Fruit fly (Drosophila melanogaster) whole organism, embryonic: ENCODE measurements around the gene Polr2D.

Source experiments
- Awh ChIP-seq: fragments of 200-800 bp; sonication (Bioruptor generic); IDR thresholded peaks from 2 replicates; pipeline ENCODE4, ENCODE4 v1.3.6; 2022; ENCODE audit warnings: missing biosample characterization, missing genetic modification characterization
- Bgb ChIP-seq: fragments of 200-800 bp; sonication (Bioruptor generic); IDR thresholded peaks from 2 replicates; pipeline ENCODE4 v1.3.6; 2022; ENCODE audit warnings: missing biosample characterization, missing genetic modification characterization; ENCODE audit not compliant: partially characterized antibody
- CG10959 ChIP-seq: fragments of 200-800 bp; sonication (Bioruptor generic); IDR thresholded peaks from 2 replicates; pipeline ENCODE4 v1.3.6; 2022; ENCODE audit warnings: missing biosample characterization, missing genetic modification characterization
- CG12071 ChIP-seq: fragments of 200-800 bp; sonication (Bioruptor generic); optimal IDR thresholded peaks from 3 replicates; lab custom pipeline; 2018; ENCODE audit warnings: missing biosample characterization, mild to moderate bottlenecking, missing genetic modification characterization
- CG12104 ChIP-seq: fragments of 200-800 bp; sonication (Bioruptor generic); optimal IDR thresholded peaks from 3 replicates; lab custom pipeline; 2016; ENCODE audit warnings: missing biosample characterization, missing genetic modification characterization
- CG13287 ChIP-seq: fragments of 200-800 bp; sonication (Bioruptor generic); IDR thresholded peaks from 2 replicates; pipeline ENCODE4 v1.3.6; 2022; ENCODE audit warnings: missing biosample characterization, missing genetic modification characterization; ENCODE audit not compliant: partially characterized antibody
- CG13296 ChIP-seq: fragments of 200-800 bp; sonication (Bioruptor generic); optimal IDR thresholded peaks from 3 replicates; lab custom pipeline; 2018; ENCODE audit warnings: missing biosample characterization, mild to moderate bottlenecking, missing genetic modification characterization
- CG1647 ChIP-seq: fragments of 200-800 bp; sonication (Bioruptor generic); optimal IDR thresholded peaks from 3 replicates; lab custom pipeline; 2016; ENCODE audit warnings: missing biosample characterization, missing genetic modification characterization
- CG30403 ChIP-seq: fragments of 200-800 bp; sonication (Bioruptor generic); optimal IDR thresholded peaks from 3 replicates; lab custom pipeline; 2016; ENCODE audit warnings: missing biosample characterization, missing genetic modification characterization
- CG32532 ChIP-seq: fragments of 200-800 bp; sonication (Bioruptor generic); IDR thresholded peaks from 2 replicates; pipeline ENCODE4 v1.3.6; 2022; ENCODE audit warnings: missing biosample characterization, missing genetic modification characterization
- CG33213 ChIP-seq: fragments of 200-800 bp; sonication (Bioruptor generic); optimal IDR thresholded peaks from 3 replicates; lab custom pipeline; 2016; ENCODE audit warnings: missing biosample characterization, missing genetic modification characterization
- CG34376 ChIP-seq: fragments of 200-800 bp; sonication (Bioruptor generic); optimal IDR thresholded peaks from 2 replicates; lab custom pipeline; 2018; ENCODE audit warnings: missing biosample characterization, mild to moderate bottlenecking, missing genetic modification characterization
- CG4360 ChIP-seq: fragments of 200-800 bp; sonication (Bioruptor generic); IDR thresholded peaks from 2 replicates; pipeline ENCODE4 v1.3.6; 2022; ENCODE audit warnings: missing biosample characterization, missing genetic modification characterization
- CG43689 ChIP-seq: fragments of 200-800 bp; sonication (Bioruptor generic); IDR thresholded peaks from 2 replicates; pipeline ENCODE4 v1.3.6; 2022; ENCODE audit warnings: missing biosample characterization, missing genetic modification characterization
- CG4404 ChIP-seq: fragments of 200-800 bp; sonication (Bioruptor generic); IDR thresholded peaks from 2 replicates; pipeline ENCODE4 v1.3.6; 2022; ENCODE audit warnings: missing biosample characterization, missing genetic modification characterization
- CG4617 ChIP-seq: fragments of 200-800 bp; sonication (Bioruptor generic); optimal IDR thresholded peaks from 3 replicates; lab custom pipeline; 2016; ENCODE audit warnings: missing biosample characterization, missing genetic modification characterization, borderline replicate concordance
- CG6765 ChIP-seq: fragments of 200-800 bp; sonication (Bioruptor generic); optimal IDR thresholded peaks from 3 replicates; lab custom pipeline; 2017; ENCODE audit warnings: missing biosample characterization, mild to moderate bottlenecking, missing genetic modification characterization
- CHES-1-like ChIP-seq: fragments of 200-800 bp; sonication (Bioruptor generic); optimal IDR thresholded peaks from 2 replicates; lab custom pipeline; 2016; ENCODE audit warnings: missing biosample characterization, missing genetic modification characterization
- CoRest ChIP-seq: fragments of 200-800 bp; sonication (Bioruptor generic); optimal IDR thresholded peaks from 3 replicates; lab custom pipeline; 2018; ENCODE audit warnings: missing biosample characterization, mild to moderate bottlenecking, missing genetic modification characterization, moderate library complexity
- D ChIP-seq, 2 experiments: fragments of 200-800 bp in 1 of 2; fragments of >200 bp in 1 of 2; sonication (Bioruptor generic) in 1 of 2; optimal IDR thresholded peaks; 2 replicates in 1 of 2; 3 replicates in 1 of 2; lab custom pipeline; 2017; ENCODE audit warnings: mild to moderate bottlenecking in 1 of 2, missing biosample characterization in 1 of 2, missing genetic modification characterization in 1 of 2, missing genetic modification reagents in 1 of 2
- Doc2 ChIP-seq: fragments of 200-800 bp; sonication (Bioruptor generic); IDR thresholded peaks from 2 replicates; pipeline ENCODE4 v1.3.6; 2022; ENCODE audit warnings: missing biosample characterization, missing genetic modification characterization
- E2f1 ChIP-seq: fragments of 200-800 bp; sonication (Bioruptor generic); IDR thresholded peaks from 2 replicates; pipeline ENCODE4 v1.3.6; 2022; ENCODE audit warnings: missing biosample characterization, missing genetic modification characterization
- Fer1 ChIP-seq: fragments of 200-800 bp; sonication (Bioruptor generic); optimal IDR thresholded peaks from 2 replicates; lab custom pipeline; 2017; ENCODE audit warnings: missing biosample characterization, mild to moderate bottlenecking, missing genetic modification characterization
- Gug ChIP-seq: fragments of 200-800 bp; sonication (Bioruptor generic); IDR thresholded peaks from 4 replicates; pipeline ENCODE4 v1.3.6; 2022; ENCODE audit warnings: missing biosample characterization, missing genetic modification characterization
- Max ChIP-seq: fragments of 200-800 bp; sonication (Bioruptor generic); optimal IDR thresholded peaks from 2 replicates; lab custom pipeline; 2016; ENCODE audit warnings: missing biosample characterization, mild to moderate bottlenecking, missing genetic modification characterization
- Nf-YA ChIP-seq: fragments of 200-800 bp; sonication (Bioruptor generic); IDR thresholded peaks from 2 replicates; pipeline ENCODE4 v1.3.6; 2022; ENCODE audit warnings: missing biosample characterization, missing genetic modification characterization
- Sin3A ChIP-seq: fragments of >200 bp; optimal IDR thresholded peaks from 2 replicates; lab custom pipeline; 2018
- Six4 ChIP-seq: fragments of 200-800 bp; sonication (Bioruptor generic); optimal IDR thresholded peaks from 2 replicates; lab custom pipeline; 2016; ENCODE audit warnings: missing biosample characterization, missing genetic modification characterization
- Xrp1 ChIP-seq: fragments of 200-800 bp; sonication (Bioruptor generic); IDR thresholded peaks from 2 replicates; pipeline ENCODE4 v1.3.6; 2022; ENCODE audit warnings: missing biosample characterization, missing genetic modification characterization
- abd-A ChIP-seq: fragments of 200-800 bp; sonication (Bioruptor generic); optimal IDR thresholded peaks from 3 replicates; lab custom pipeline; 2019; ENCODE audit warnings: missing biosample characterization, mild to moderate bottlenecking, missing genetic modification characterization, moderate library complexity
- cad ChIP-seq: fragments of >200 bp; optimal IDR thresholded peaks from 2 replicates; lab custom pipeline; 2017; ENCODE audit warnings: missing biosample characterization, missing genetic modification characterization
- cato ChIP-seq: fragments of 200-800 bp; sonication (Bioruptor generic); optimal IDR thresholded peaks from 2 replicates; lab custom pipeline; 2016; ENCODE audit warnings: missing biosample characterization, missing genetic modification characterization, borderline replicate concordance
- chif ChIP-seq, 2 experiments: fragments of 200-800 bp; sonication (Bioruptor generic); optimal IDR thresholded peaks; 3 replicates each; lab custom pipeline; 2016; ENCODE audit warnings: missing biosample characterization in 2 of 2, missing genetic modification characterization in 2 of 2
- chm ChIP-seq: fragments of 200-800 bp; sonication (Bioruptor generic); IDR thresholded peaks from 2 replicates; pipeline ENCODE4 v1.3.6; 2022; ENCODE audit warnings: missing biosample characterization, missing genetic modification characterization
- da ChIP-seq: fragments of 200-800 bp; sonication (Bioruptor generic); optimal IDR thresholded peaks from 2 replicates; lab custom pipeline; 2016; ENCODE audit warnings: missing biosample characterization, missing genetic modification characterization
- exex ChIP-seq: fragments of 200-800 bp; sonication (Bioruptor generic); optimal IDR thresholded peaks from 4 replicates; lab custom pipeline; 2018; ENCODE audit warnings: missing biosample characterization, mild to moderate bottlenecking, missing genetic modification characterization, moderate library complexity
- ftz-f1 ChIP-seq: fragments of 200-800 bp; sonication (Bioruptor generic); optimal IDR thresholded peaks from 2 replicates; lab custom pipeline; 2016; ENCODE audit warnings: missing biosample characterization, missing genetic modification characterization
- jing ChIP-seq: fragments of 200-800 bp; sonication (Bioruptor generic); optimal IDR thresholded peaks from 2 replicates; lab custom pipeline; 2018; ENCODE audit warnings: missing biosample characterization, mild to moderate bottlenecking, missing genetic modification characterization
- klu ChIP-seq: fragments of 200-800 bp; sonication (Bioruptor generic); IDR thresholded peaks from 2 replicates; pipeline ENCODE4 v1.3.6; 2022; ENCODE audit warnings: missing biosample characterization, missing genetic modification characterization
- lab ChIP-seq: fragments of 200-800 bp; sonication (Bioruptor generic); optimal IDR thresholded peaks from 3 replicates; lab custom pipeline; 2017; ENCODE audit warnings: missing biosample characterization, missing genetic modification characterization, mild to moderate bottlenecking, moderate library complexity, missing genetic modification reagents
- phol ChIP-seq: fragments of 200-800 bp; sonication (Bioruptor generic); optimal IDR thresholded peaks from 3 replicates; lab custom pipeline; 2018; ENCODE audit warnings: missing biosample characterization, mild to moderate bottlenecking, missing genetic modification characterization, moderate library complexity
- pzg ChIP-seq: fragments of 200-800 bp; sonication (Bioruptor generic); optimal IDR thresholded peaks from 3 replicates; lab custom pipeline; 2018; ENCODE audit warnings: missing biosample characterization, mild to moderate bottlenecking, missing genetic modification characterization, moderate library complexity
- sim ChIP-seq: fragments of 200-800 bp; sonication (Bioruptor generic); IDR thresholded peaks from 2 replicates; pipeline ENCODE4 v1.3.6; 2022; ENCODE audit warnings: missing biosample characterization, missing genetic modification characterization
- sima ChIP-seq: fragments of 200-800 bp; sonication (Bioruptor generic); optimal IDR thresholded peaks from 2 replicates; lab custom pipeline; 2016; ENCODE audit warnings: missing biosample characterization, missing genetic modification characterization
- so ChIP-seq: fragments of 200-800 bp; sonication (Bioruptor generic); IDR thresholded peaks from 3 replicates; pipeline ENCODE4 v1.3.6; 2022; ENCODE audit warnings: missing biosample characterization, missing genetic modification characterization
- tin ChIP-seq: fragments of 200-800 bp; sonication (Bioruptor generic); optimal IDR thresholded peaks from 3 replicates; lab custom pipeline; 2016; ENCODE audit warnings: missing biosample characterization, missing genetic modification characterization
- trh ChIP-seq: fragments of 200-800 bp; sonication (Bioruptor generic); optimal IDR thresholded peaks from 2 replicates; lab custom pipeline; 2016; ENCODE audit warnings: missing biosample characterization, missing genetic modification characterization
- ttk ChIP-seq: fragments of 200-800 bp; sonication (Bioruptor generic); IDR thresholded peaks from 2 replicates; pipeline ENCODE4 v2.1.2; 2022; ENCODE audit warnings: missing biosample characterization, missing genetic modification characterization
- twi ChIP-seq: fragments of 200-800 bp; optimal IDR thresholded peaks from 2 replicates; lab custom pipeline; 2019; ENCODE audit warnings: missing biosample characterization, mild to moderate bottlenecking, missing genetic modification characterization, moderate library complexity
- usp ChIP-seq: fragments of >200 bp; optimal IDR thresholded peaks from 2 replicates; lab custom pipeline; 2017; ENCODE audit warnings: missing biosample characterization, missing genetic modification characterization
- zfh1 ChIP-seq: fragments of 200-800 bp; sonication (Bioruptor generic); IDR thresholded peaks from 3 replicates; pipeline ENCODE4 v1.3.6; 2022; ENCODE audit warnings: missing biosample characterization, missing genetic modification characterization

Gene Polr2D

DNA sequence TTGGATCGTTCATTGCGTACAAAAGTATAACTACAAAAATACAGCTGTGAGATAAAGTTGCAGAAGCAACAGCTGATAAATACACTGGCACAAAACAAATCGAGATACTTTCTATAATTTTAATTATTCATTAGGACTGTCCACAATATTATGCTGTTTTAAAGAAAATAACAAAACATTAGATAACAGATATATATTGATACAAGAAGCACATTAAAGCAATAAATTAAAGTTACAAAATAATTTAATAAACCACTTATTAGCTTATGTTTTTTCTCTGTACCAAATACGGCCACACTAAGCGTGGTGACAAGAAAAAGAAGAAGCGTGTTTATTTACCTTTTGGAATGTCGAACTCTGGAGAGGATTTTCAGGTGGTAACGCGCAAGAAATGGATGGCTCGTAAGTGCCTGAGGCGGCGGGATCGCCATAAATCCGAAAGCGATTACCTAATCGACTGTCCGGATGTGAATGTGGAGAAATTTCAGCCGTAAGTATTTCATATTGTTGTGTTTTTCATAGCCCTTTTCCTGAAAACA, 35.0 kb downstream of the Polr2D start, which contains the start of the genes CG7988 and CG7183 (continued):
- TF ChIP-seq sim (GFP tag; lab: Robert Waterston, UW) (peak; percentile 97), Gug (GFP tag; lab: Robert Waterston, UW) (peak; percentile 95), CHES-1-like (GFP tag; lab: Kevin White, UChicago) (peak; percentile 93), CG32532 (peak; percentile 99), chm (GFP tag; lab: Robert Waterston, UW) (peak; percentile 97), zfh1 (GFP tag; lab: Robert Waterston, UW) (peak; percentile 99), CG4404 (GFP tag; lab: Robert Waterston, UW) (peak; percentile 98), phol (tag; lab: Kevin White, UChicago) (peak; percentile 98), CG1647 (GFP tag; lab: Kevin White, UChicago) (peak; percentile 85), ftz-f1 (peak; percentile 58), so (GFP tag; lab: Robert Waterston, UW) (peak; percentile 97), chif (GFP tag; optimal IDR thresholded peaks at IDR 0.05; lab: Kevin White, UChicago) (peak; percentile 93 to 98), CG30403 (GFP tag; lab: Kevin White, UChicago) (peak; percentile 99), CG10959 (GFP tag; lab: Robert Waterston, UW) (peak; percentile 97), CG13287 (GFP tag; lab: Robert Waterston, UW) (peak; percentile 48; the same call in 1 of the 2 replicates), sima (GFP tag; lab: Kevin White, UChicago) (peak; percentile 82), da (GFP tag; lab: Kevin White, UChicago) (peak; percentile 83), CG6765 (peak; percentile 87), jing (GFP tag; lab: Kevin White, UChicago) (peak; percentile 91), Doc2 (GFP tag; lab: Robert Waterston, UW) (peak; percentile 83; the same call in 1 of the 2 replicates), lab (GFP tag; lab: Kevin White, UChicago) (peak; percentile 96), CG13296 (GFP tag; lab: Kevin White, UChicago) (peak; percentile 94), CG33213 (GFP tag; lab: Kevin White, UChicago) (peak; percentile 81), Bgb (no peak), CG34376 (peak; percentile 88), usp (GFP tag; lab: Kevin White, UChicago) (no peak), CG12104 (peak; percentile 95), CG4617 (peak; percentile 98), CG43689 (peak; percentile 91), D (optimal IDR thresholded peaks at IDR 0.05; lab: Kevin White, UChicago) (no peak), D (GFP tag; optimal IDR thresholded peaks at IDR 0.05; lab: Kevin White, UChicago) (peak; percentile 94), Sin3A (lab: Kevin White, UChicago) (peak; percentile 14), pzg (GFP tag; lab: Kevin White, UChicago) (peak; percentile 41), ttk (GFP tag; lab: Robert Waterston, UW) (peak; percentile 99), CG4360 (GFP tag; lab: Robert Waterston, UW) (peak; percentile 87), Awh (GFP tag; lab: Robert Waterston, UW) (peak; percentile 98), Max (GFP tag; lab: Kevin White, UChicago) (peak; percentile 96), CoRest (peak; percentile 99), abd-A (no peak), twi (tag; lab: Kevin White, UChicago) (peak; percentile 97), cad (GFP tag; lab: Kevin White, UChicago) (no peak), Fer1 (GFP tag; lab: Kevin White, UChicago) (peak; percentile 94), Xrp1 (GFP tag; lab: Robert Waterston, UW) (peak; percentile 99), E2f1 (peak; percentile 99), exex (peak; percentile 82), CG12071 (GFP tag; lab: Kevin White, UChicago) (peak; percentile 83), Nf-YA (GFP tag; lab: Robert Waterston, UW) (peak; percentile 98), klu (GFP tag; lab: Robert Waterston, UW) (peak; percentile 97), trh (GFP tag; lab: Kevin White, UChicago) (peak; percentile 95), Six4 (peak; percentile 97), tin (GFP tag; lab: Kevin White, UChicago) (peak; percentile 97), cato (GFP tag; lab: Kevin White, UChicago) (peak; percentile 96)
